Fruit fly (Drosophila melanogaster): ENCODE results near the gene CG14130.

DNA sequence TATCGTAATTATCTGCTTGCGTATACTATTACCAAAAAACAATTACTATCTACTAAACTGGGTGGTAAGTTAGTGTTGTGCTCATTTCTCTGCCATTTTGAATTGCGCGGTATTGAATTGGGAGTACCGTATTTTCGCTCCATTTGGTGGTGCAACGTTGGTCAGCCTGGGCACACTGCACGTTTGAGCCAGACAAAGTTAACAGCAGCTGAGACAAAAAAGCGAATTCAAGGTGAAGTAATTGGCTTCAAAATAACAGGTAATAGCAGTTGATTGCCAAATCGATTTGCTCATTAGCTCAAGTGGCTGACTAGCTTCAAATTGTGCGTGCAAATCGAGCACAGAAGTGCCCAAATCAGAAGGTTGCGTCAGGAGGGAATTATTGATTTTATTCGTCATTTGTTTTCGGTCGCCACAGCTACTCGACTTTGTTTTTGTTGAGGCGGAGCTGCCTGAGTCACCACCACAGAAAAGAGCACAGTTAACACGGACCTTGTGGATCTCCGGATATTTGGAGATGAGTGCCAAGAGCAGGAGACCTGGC lies 19.7 kb upstream of the CG14130 start, which contains the start of gene Klp68D:
- no peak for TF ChIP-seq CG8478 (optimal IDR thresholded peaks at IDR 0.05)
- TF ChIP-seq CTCF (optimal IDR thresholded peaks at IDR 0.05): no peak

Measured in S2 (cell line).